Worm (Caenorhabditis elegans) whole organism, mixed stage, embryonic: ENCODE results near the gene gei-1.

Source experiments
- blmp-1 ChIP-seq: fragments of 150-350 bp; optimal IDR thresholded peaks from 2 replicates; lab custom pipeline; 2014; ENCODE audit warnings: missing biosample characterization, missing genetic modification characterization
- ceh-43 ChIP-seq: fragments of 200-800 bp; sonication (Bioruptor generic); optimal IDR thresholded peaks from 2 replicates; lab custom pipeline; 2018; ENCODE audit warnings: mild to moderate bottlenecking, missing genetic modification characterization, moderate library complexity, missing compliant biosample characterization
- ceh-83 ChIP-seq: fragments of 200-800 bp; sonication (Bioruptor generic); optimal IDR thresholded peaks from 2 replicates; lab custom pipeline; 2018; ENCODE audit warnings: mild to moderate bottlenecking, missing genetic modification characterization, missing compliant biosample characterization
- ces-1 ChIP-seq: fragments of 150-350 bp; optimal IDR thresholded peaks from 2 replicates; lab custom pipeline; 2014; ENCODE audit warnings: missing biosample characterization, missing genetic modification reagents, missing genetic modification characterization
- drap-1 ChIP-seq: fragments of 200-800 bp; sonication (Bioruptor generic); optimal IDR thresholded peaks from 3 replicates; lab custom pipeline; 2018; ENCODE audit warnings: mild to moderate bottlenecking, missing genetic modification characterization, missing compliant biosample characterization
- elt-1 ChIP-seq: sonication (generic microtip); optimal IDR thresholded peaks from 2 replicates; lab custom pipeline; 2017; ENCODE audit warnings: missing genetic modification characterization, mild to moderate bottlenecking, missing compliant biosample characterization, antibody characterized with exemption, moderate library complexity, borderline replicate concordance; ENCODE audit not compliant: insufficient read depth
- ham-2 ChIP-seq: fragments of 200-800 bp; sonication (Bioruptor generic); optimal IDR thresholded peaks from 2 replicates; lab custom pipeline; 2018; ENCODE audit warnings: mild to moderate bottlenecking, missing genetic modification characterization, missing compliant biosample characterization
- hlh-1 ChIP-seq: fragments of 150-350 bp; optimal IDR thresholded peaks from 2 replicates; lab custom pipeline; 2014; ENCODE audit warnings: missing biosample characterization, missing genetic modification reagents, missing genetic modification characterization
- lin-32 ChIP-seq: fragments of 200-800 bp; sonication (Bioruptor generic); optimal IDR thresholded peaks from 2 replicates; lab custom pipeline; 2018; ENCODE audit warnings: mild to moderate bottlenecking, missing genetic modification characterization, missing compliant biosample characterization
- lsy-2 ChIP-seq: fragments of 150-350 bp; optimal IDR thresholded peaks from 2 replicates; lab custom pipeline; 2014; ENCODE audit warnings: missing biosample characterization, missing genetic modification characterization
- mab-5 ChIP-seq: fragments of 150-350 bp; optimal IDR thresholded peaks from 2 replicates; lab custom pipeline; 2014; ENCODE audit warnings: missing biosample characterization, missing genetic modification characterization
- mep-1 ChIP-seq: fragments of 150-350 bp; optimal IDR thresholded peaks from 2 replicates; lab custom pipeline; 2017; ENCODE audit warnings: missing biosample characterization, missing genetic modification reagents, missing genetic modification characterization, inconsistent platforms
- mls-2 ChIP-seq: sonication (generic microtip); optimal IDR thresholded peaks from 2 replicates; lab custom pipeline; 2016; ENCODE audit warnings: mild to moderate bottlenecking, missing genetic modification characterization, moderate library complexity, missing compliant biosample characterization
- nhr-12 ChIP-seq: fragments of 150-350 bp; optimal IDR thresholded peaks from 2 replicates; lab custom pipeline; 2014; ENCODE audit warnings: missing biosample characterization, missing genetic modification characterization
- nhr-237 ChIP-seq: fragments of 150-350 bp; optimal IDR thresholded peaks from 2 replicates; lab custom pipeline; 2014; ENCODE audit warnings: missing biosample characterization, missing genetic modification characterization
- pha-4 ChIP-seq: fragments of 150-350 bp; optimal IDR thresholded peaks from 2 replicates; lab custom pipeline; 2018; ENCODE audit warnings: missing biosample characterization, missing genetic modification reagents, missing genetic modification characterization
- sem-2 ChIP-seq: fragments of 200-800 bp; sonication (Bioruptor generic); optimal IDR thresholded peaks from 2 replicates; lab custom pipeline; 2018; ENCODE audit warnings: mild to moderate bottlenecking, missing genetic modification characterization, missing compliant biosample characterization
- unc-120 ChIP-seq: sonication (generic microtip); optimal IDR thresholded peaks from 2 replicates; lab custom pipeline; 2017; ENCODE audit warnings: missing genetic modification characterization, missing compliant biosample characterization; ENCODE audit not compliant: poor library complexity, severe bottlenecking
- unc-39 ChIP-seq: fragments of 150-350 bp; optimal IDR thresholded peaks from 2 replicates; lab custom pipeline; 2014; ENCODE audit warnings: missing biosample characterization, missing genetic modification characterization
- unc-62 ChIP-seq: fragments of 150-350 bp; optimal IDR thresholded peaks from 2 replicates; lab custom pipeline; 2014; ENCODE audit warnings: missing biosample characterization, missing genetic modification reagents, missing genetic modification characterization
- ztf-11 ChIP-seq: fragments of 150-350 bp; optimal IDR thresholded peaks from 2 replicates; lab custom pipeline; 2014; ENCODE audit warnings: missing biosample characterization, missing genetic modification characterization

The gei-1 gene

DNA sequence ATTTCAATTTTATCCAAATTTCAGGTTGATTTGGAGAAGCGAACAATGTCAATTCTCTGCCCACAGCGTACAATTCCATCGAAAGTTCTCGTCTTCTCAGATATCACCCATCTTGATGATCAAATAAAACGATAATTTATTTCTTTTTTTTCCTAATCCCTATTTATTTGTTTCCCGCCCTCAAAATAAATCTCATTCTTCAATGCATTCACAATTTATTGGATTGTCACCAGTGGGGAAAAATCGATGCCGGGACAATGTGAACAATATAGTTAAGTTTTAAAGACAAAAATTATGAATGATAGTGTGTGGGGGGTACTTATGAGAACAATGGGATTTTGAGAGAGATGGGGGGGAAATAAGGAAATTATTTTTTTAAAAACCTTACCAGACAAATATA, 55.8 kb downstream of the gei-1 start:
- TF ChIP-seq hlh-1 (no peak), mab-5 (tag; lab: Kevin White, UChicago) (no peak), ceh-83 (GFP tag; lab: Kevin White, UChicago) (no peak), nhr-237 (tag; lab: Kevin White, UChicago) (no peak), elt-1 (no peak), ham-2 (no peak), unc-62 (GFP tag; lab: Kevin White, UChicago) (no peak), blmp-1 (tag; lab: Kevin White, UChicago) (no peak), unc-39 (tag; lab: Kevin White, UChicago) (no peak), ztf-11 (tag; lab: Kevin White, UChicago) (no peak), unc-120 (tag; lab: Kevin White, UChicago) (no peak), sem-2 (no peak)
- TF ChIP-seq, all 35 proteins: peak for 0

DNA sequence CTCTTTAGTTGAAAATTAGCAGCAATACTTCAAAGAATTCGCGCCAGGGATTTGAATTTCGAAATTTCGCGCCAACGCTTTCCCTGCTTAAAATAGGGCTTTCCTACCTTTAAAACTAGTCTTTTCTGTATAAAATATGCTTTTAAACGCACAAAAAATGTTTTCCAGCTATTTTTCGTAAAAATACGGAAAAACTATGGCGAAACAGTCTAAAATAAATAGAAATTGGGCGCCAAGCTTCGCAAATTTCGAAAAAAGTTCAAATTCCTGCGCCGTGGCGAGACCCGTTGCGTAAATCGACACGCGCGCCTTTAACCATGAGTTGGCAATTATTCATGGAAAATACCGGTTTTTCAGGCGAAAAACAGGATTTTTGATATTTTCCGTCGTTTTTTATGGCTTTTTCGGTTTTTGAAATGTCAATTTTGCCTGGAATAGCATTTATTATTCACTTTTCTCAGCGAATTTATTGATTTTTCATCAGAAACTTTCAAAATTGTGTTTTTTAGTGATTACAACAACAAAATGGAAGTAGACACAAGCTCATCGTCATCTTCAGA, 59.8 kb downstream of the gei-1 start, which contains the start of the genes npp-9 and F59A2.5:
npp-9 (minus strand) TSS at position 126 of the 560 bp plus-strand sequence.
F59A2.5 (plus strand) TSS at position 510 of the 560 bp plus-strand sequence.
- TF ChIP-seq mep-1 = peak; percentile 61
- peak; percentile 23 for TF ChIP-seq hlh-1
- TF ChIP-seq unc-62 (GFP tag; lab: Kevin White, UChicago) = no peak
- TF ChIP-seq lin-32 (GFP tag; lab: Kevin White, UChicago) = no peak
- peak; percentile 25 for TF ChIP-seq ces-1
- TF ChIP-seq lsy-2 (tag; lab: Kevin White, UChicago) = peak; percentile 33
- no peak for TF ChIP-seq drap-1 (GFP tag; lab: Kevin White, UChicago)
- TF ChIP-seq nhr-237 (tag; lab: Kevin White, UChicago) = peak; percentile 7

DNA sequence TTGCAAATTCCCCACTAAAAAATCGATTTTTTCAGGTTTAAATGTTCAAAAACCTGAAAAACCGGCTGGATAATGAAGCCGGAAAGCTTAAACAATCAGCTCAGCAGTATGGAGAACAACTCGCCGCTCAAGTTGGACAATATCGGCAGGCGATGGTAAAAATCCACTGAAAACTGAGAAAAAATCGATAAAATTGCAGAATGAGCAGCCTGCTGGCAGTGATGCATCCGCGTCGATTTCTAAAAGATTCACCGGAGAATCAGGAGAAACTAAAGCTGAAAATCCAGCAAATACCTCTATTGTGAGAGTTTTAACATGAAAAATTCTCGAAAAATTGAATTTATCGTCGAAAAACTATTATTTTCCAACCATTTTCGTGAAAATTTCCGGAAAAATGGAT, 60.9 kb downstream of the gei-1 start, which contains the start of gene golg-4:
golg-4 (plus strand) TSS at position 34 of the 400 bp plus-strand sequence.
- TF ChIP-seq ceh-43 (no peak), nhr-12 (tag; lab: Kevin White, UChicago) (no peak), pha-4 (tag; lab: Kevin White, UChicago) (no peak), unc-39 (tag; lab: Kevin White, UChicago) (no peak), mab-5 (tag; lab: Kevin White, UChicago) (no peak), lsy-2 (tag; lab: Kevin White, UChicago) (no peak), mls-2 (no peak), ztf-11 (tag; lab: Kevin White, UChicago) (no peak)
